Worm (Caenorhabditis elegans): Measurements from ENCODE around the gene R04E5.8.

DNA sequence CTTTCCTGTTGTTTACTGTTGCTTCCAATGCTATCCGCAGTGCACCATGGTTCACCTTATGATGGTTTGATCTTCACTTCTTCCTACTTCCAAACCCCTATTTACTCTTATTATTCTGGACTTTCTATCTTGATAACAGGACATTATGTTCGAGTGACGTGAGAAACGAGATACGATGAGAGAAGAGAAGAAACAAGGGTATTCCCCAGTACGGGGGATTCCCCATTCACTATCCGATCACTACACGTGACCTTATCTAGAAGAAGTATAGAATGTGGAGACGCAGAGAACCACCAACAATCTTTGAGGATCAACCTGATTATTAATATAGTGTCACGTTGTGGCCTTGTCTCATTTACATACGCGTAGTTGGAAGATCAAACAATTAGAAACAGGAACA lies 53.4 kb downstream of the R04E5.8 start:
- TF ChIP-seq lin-11 (tag; optimal IDR thresholded peaks at IDR 0.05) (no peak), dve-1 (tag; optimal IDR thresholded peaks at IDR 0.05) (no peak), pqm-1 (tag; optimal IDR thresholded peaks at IDR 0.05) (no peak), tbx-2 (tag; optimal IDR thresholded peaks at IDR 0.05) (no peak), ceh-14 (tag; optimal IDR thresholded peaks at IDR 0.05) (no peak), hlh-6 (tag; optimal IDR thresholded peaks at IDR 0.05) (no peak), fkh-10 (GFP tag; optimal IDR thresholded peaks at IDR 0.05) (no peak), unc-42 (tag; optimal IDR thresholded peaks at IDR 0.05) (no peak), ceh-9 (tag; optimal IDR thresholded peaks at IDR 0.05) (no peak), nhr-11 (tag; optimal IDR thresholded peaks at IDR 0.05) (no peak)
